Comparison of ENCODE assay signal across 5 worm cellular contexts in genomic region chrIII:8579367-8579766, ce11.
A peak's percentile ranks its signal among the peaks of the same experiment; 100 is the strongest.
TF ChIP-seq lines count a peak whose summit lies in the region.

No protein-coding gene starts in this region.

TF ChIP-seq in whole organism, L1 larva, 84 proteins besides CTCF, POLR2A, EP300 and RAD21:
- TF ChIP-seq ztf-4 (tag; optimal IDR thresholded peaks at IDR 0.05; lab: Kevin White, UChicago) (no peak), sox-4 (tag; optimal IDR thresholded peaks at IDR 0.05; lab: Kevin White, UChicago) (no peak), blmp-1 (tag; optimal IDR thresholded peaks at IDR 0.05; lab: Kevin White, UChicago) (peak; percentile 96), mab-9 (GFP tag; IDR thresholded peaks at IDR 0.05; lab: Robert Waterston, UW) (no peak), elt-3 (tag; optimal IDR thresholded peaks at IDR 0.05; lab: Kevin White, UChicago) (peak in 1 of 6 experiments; percentile 29), snu-23 (GFP tag; optimal IDR thresholded peaks at IDR 0.05; lab: Kevin White, UChicago) (no peak)

TF ChIP-seq in whole organism, L2 larva, 48 proteins besides CTCF, POLR2A, EP300 and RAD21:
- no peak for TF ChIP-seq ceh-16 (tag; optimal IDR thresholded peaks at IDR 0.05; lab: Kevin White, UChicago)
- no peak for TF ChIP-seq ztf-11 (tag; optimal IDR thresholded peaks at IDR 0.05; lab: Kevin White, UChicago)
- no peak for TF ChIP-seq C34F6.9 (tag; optimal IDR thresholded peaks at IDR 0.05; lab: Kevin White, UChicago)
- no peak for TF ChIP-seq alr-1 (tag; optimal IDR thresholded peaks at IDR 0.05; lab: Kevin White, UChicago)
- TF ChIP-seq lsy-2 (tag; optimal IDR thresholded peaks at IDR 0.05; lab: Kevin White, UChicago): no peak
- TF ChIP-seq unc-39 (tag; optimal IDR thresholded peaks at IDR 0.05; lab: Kevin White, UChicago): no peak
- peak; percentile 4 for TF ChIP-seq fos-1 (tag; optimal IDR thresholded peaks at IDR 0.05; lab: Kevin White, UChicago)
- TF ChIP-seq sma-9 (GFP tag; optimal IDR thresholded peaks at IDR 0.05; lab: Kevin White, UChicago): peak; percentile 11
- TF ChIP-seq sma-9 (tag; optimal IDR thresholded peaks at IDR 0.05; lab: Kevin White, UChicago): no peak
- TF ChIP-seq crh-2 (tag; optimal IDR thresholded peaks at IDR 0.05; lab: Kevin White, UChicago): peak; percentile 22
- peak; percentile 92 for TF ChIP-seq blmp-1 (tag; optimal IDR thresholded peaks at IDR 0.05; lab: Kevin White, UChicago; ENCODE audit: insufficient read depth)
- no peak for TF ChIP-seq zag-1 (tag; optimal IDR thresholded peaks at IDR 0.05; lab: Kevin White, UChicago)
- peak; percentile 48 for TF ChIP-seq nhr-25 (tag; optimal IDR thresholded peaks at IDR 0.05; lab: Kevin White, UChicago)
- no peak for TF ChIP-seq peb-1 (tag; optimal IDR thresholded peaks at IDR 0.05; lab: Kevin White, UChicago)

TF ChIP-seq in whole organism, L3 larva, 47 proteins besides CTCF, POLR2A, EP300 and RAD21:
- TF ChIP-seq nhr-25 (tag; optimal IDR thresholded peaks at IDR 0.05; lab: Kevin White, UChicago) (peak; percentile 83), nhr-23 (tag; optimal IDR thresholded peaks at IDR 0.05; lab: Kevin White, UChicago) (peak; percentile 11), nhr-12 (tag; optimal IDR thresholded peaks at IDR 0.05; lab: Kevin White, UChicago) (no peak), fos-1 (tag; optimal IDR thresholded peaks at IDR 0.05; lab: Kevin White, UChicago) (no peak)

TF ChIP-seq in whole organism, L4 larva, 104 proteins besides CTCF, POLR2A, EP300 and RAD21:
- 0 out of 2 replicates have a peak, but pooled peaks have one; percentile 36 for TF ChIP-seq ctbp-1 (GFP tag; IDR thresholded peaks at IDR 0.05; lab: Robert Waterston, UW)
- TF ChIP-seq aha-1 (tag; lab: Kevin White, UChicago): peak; percentile 93
- no peak for TF ChIP-seq nhr-76 (tag; optimal IDR thresholded peaks at IDR 0.05; lab: Kevin White, UChicago)
- TF ChIP-seq mxl-2 (GFP tag; conservative IDR thresholded peaks at IDR 0.05; lab: Robert Waterston, UW): no peak
- TF ChIP-seq nhr-28 (tag; optimal IDR thresholded peaks at IDR 0.05; lab: Kevin White, UChicago): no peak
- TF ChIP-seq unc-39 (tag; optimal IDR thresholded peaks at IDR 0.05; lab: Kevin White, UChicago): no peak
TF ChIP-seq in whole organism, L4 larva: peak in this region for 2.

TF ChIP-seq in whole organism, mixed stage, embryonic, 35 proteins besides CTCF, POLR2A, EP300 and RAD21:
- TF ChIP-seq nhr-28 (tag; optimal IDR thresholded peaks at IDR 0.05; lab: Kevin White, UChicago) (no peak), nhr-2 (tag; optimal IDR thresholded peaks at IDR 0.05; lab: Kevin White, UChicago) (no peak), blmp-1 (tag; optimal IDR thresholded peaks at IDR 0.05; lab: Kevin White, UChicago) (peak; percentile 70), pha-4 (tag; optimal IDR thresholded peaks at IDR 0.05; lab: Kevin White, UChicago) (no peak), zip-8 (tag; optimal IDR thresholded peaks at IDR 0.05; lab: Kevin White, UChicago) (no peak), nhr-12 (tag; optimal IDR thresholded peaks at IDR 0.05; lab: Kevin White, UChicago) (no peak), unc-120 (tag; optimal IDR thresholded peaks at IDR 0.05; lab: Kevin White, UChicago; ENCODE audit: poor library complexity, severe bottlenecking) (no peak)
TF ChIP-seq in whole organism, mixed stage, embryonic: peak in this region for 1.

Comparison
In these comparisons a context has a peak if more than half of its experiments do, and no peak if none do; other contexts are left out.
1. Of the 29 proteins assayed by ChIP-seq in both whole organism, L4 larva and whole organism, L1 larva: peak only in whole organism, L4 larva: aha-1; only in whole organism, L1 larva: none; in both: none; in neither: 28.